Worm (Caenorhabditis elegans) whole organism, young adult: Measurements from ENCODE around the gene spe-45.

ENCODE experiments used
- B0019.2 ChIP-seq: fragments of 200-800 bp; sonication (Bioruptor generic); conservative IDR thresholded peaks from 2 replicates; pipeline ENCODE4 v1.3.6; 2022; ENCODE audit warnings: missing genetic modification reagents, missing genetic modification characterization, missing compliant biosample characterization
- F23B12.7 ChIP-seq: sonication (generic microtip); optimal IDR thresholded peaks from 2 replicates; lab custom pipeline; 2017; ENCODE audit warnings: missing genetic modification characterization, mild to moderate bottlenecking, missing compliant biosample characterization, antibody characterized with exemption, moderate library complexity; ENCODE audit not compliant: insufficient read depth
- F33H1.4 ChIP-seq: fragments of 200-800 bp; sonication (Bioruptor generic); IDR thresholded peaks from 2 replicates; pipeline ENCODE4 v1.3.6; 2022; ENCODE audit warnings: missing genetic modification reagents, missing genetic modification characterization, missing compliant biosample characterization
- F39B2.1 ChIP-seq: fragments of 200-800 bp; sonication (Bioruptor generic); IDR thresholded peaks from 2 replicates; pipeline ENCODE4 v1.3.6; 2022; ENCODE audit warnings: missing genetic modification reagents, missing genetic modification characterization, missing compliant biosample characterization
- F55B11.4 ChIP-seq: sonication (generic microtip); optimal IDR thresholded peaks from 2 replicates; lab custom pipeline; 2016; ENCODE audit warnings: missing compliant biosample characterization, missing genetic modification characterization, borderline replicate concordance; ENCODE audit not compliant: insufficient read depth
- F57A8.1 ChIP-seq: fragments of 200-800 bp; sonication (Bioruptor generic); optimal IDR thresholded peaks from 2 replicates; lab custom pipeline; 2018; ENCODE audit warnings: mild to moderate bottlenecking, missing genetic modification characterization, moderate library complexity, missing compliant biosample characterization
- T26A5.8 ChIP-seq: sonication (generic microtip); optimal IDR thresholded peaks from 2 replicates; lab custom pipeline; 2016; ENCODE audit warnings: missing genetic modification characterization, missing compliant biosample characterization
- Y53G8AR.9 ChIP-seq: fragments of 200-800 bp; sonication (Bioruptor generic); conservative IDR thresholded peaks from 2 replicates; pipeline ENCODE4 v1.3.6; 2022; ENCODE audit warnings: missing genetic modification reagents, missing genetic modification characterization, missing compliant biosample characterization
- Y79H2A.3 ChIP-seq: fragments of 200-800 bp; sonication (Bioruptor generic); conservative IDR thresholded peaks from 2 replicates; pipeline ENCODE4 v1.3.6; 2022; ENCODE audit warnings: missing genetic modification reagents, missing genetic modification characterization, missing compliant biosample characterization
- Y95B8A.8 ChIP-seq: fragments of 200-800 bp; sonication (Bioruptor generic); IDR thresholded peaks from 2 replicates; pipeline ENCODE4 v1.3.6; 2022; ENCODE audit warnings: missing genetic modification reagents, missing genetic modification characterization, missing compliant biosample characterization
- ZK185.1 ChIP-seq: sonication (generic microtip); optimal IDR thresholded peaks from 2 replicates; lab custom pipeline; 2016; ENCODE audit warnings: mild to moderate bottlenecking, missing genetic modification characterization, missing compliant biosample characterization; ENCODE audit not compliant: poor library complexity, severe bottlenecking
- aptf-2 ChIP-seq: fragments of 200-800 bp; sonication (Bioruptor generic); conservative IDR thresholded peaks from 2 replicates; pipeline ENCODE4 v1.3.6; 2022; ENCODE audit warnings: missing genetic modification reagents, missing genetic modification characterization, missing compliant biosample characterization
- aptf-3 ChIP-seq: fragments of 200-800 bp; sonication (Bioruptor generic); IDR thresholded peaks from 2 replicates; pipeline ENCODE4 v1.3.6; 2022; ENCODE audit warnings: missing genetic modification characterization, missing compliant biosample characterization
- attf-6 ChIP-seq: fragments of 200-800 bp; sonication (Bioruptor generic); IDR thresholded peaks from 2 replicates; pipeline ENCODE4 v1.3.6; 2022; ENCODE audit warnings: missing genetic modification reagents, missing genetic modification characterization, missing compliant biosample characterization
- bed-2 ChIP-seq: fragments of 200-800 bp; sonication (Bioruptor generic); IDR thresholded peaks from 2 replicates; pipeline ENCODE4 v1.3.6; 2022; ENCODE audit warnings: missing genetic modification reagents, missing genetic modification characterization, missing compliant biosample characterization
- cebp-1 ChIP-seq, 2 experiments: fragments of 200-800 bp in 1 of 2; sonication (Bioruptor generic) in 1 of 2; sonication (generic microtip) in 1 of 2; IDR thresholded peaks in 1 of 2; optimal IDR thresholded peaks in 1 of 2; 2 replicates each; pipeline versions ENCODE4 v1.3.6 to Lab custom; 2017 to 2022; ENCODE audit warnings: missing compliant biosample characterization in 2 of 2, missing genetic modification characterization in 2 of 2, mild to moderate bottlenecking in 1 of 2, missing genetic modification reagents in 1 of 2, moderate library complexity in 1 of 2
- ceh-100 ChIP-seq: fragments of 200-800 bp; sonication (Bioruptor generic); IDR thresholded peaks from 2 replicates; pipeline ENCODE4 v1.3.6; 2022; ENCODE audit warnings: missing genetic modification reagents, missing genetic modification characterization, missing compliant biosample characterization
- ceh-40 ChIP-seq: fragments of 200-800 bp; sonication (Bioruptor generic); IDR thresholded peaks from 2 replicates; pipeline ENCODE4 v1.3.6; 2022; ENCODE audit warnings: missing genetic modification characterization, missing compliant biosample characterization
- ceh-58 ChIP-seq: fragments of 200-800 bp; sonication (Bioruptor generic); IDR thresholded peaks from 2 replicates; pipeline ENCODE4 v1.3.6; 2022; ENCODE audit warnings: missing genetic modification characterization, missing compliant biosample characterization
- ceh-91 ChIP-seq: fragments of 200-800 bp; sonication (Bioruptor generic); IDR thresholded peaks from 2 replicates; pipeline ENCODE4 v1.3.6; 2022; ENCODE audit warnings: missing genetic modification reagents, missing genetic modification characterization, missing compliant biosample characterization
- die-1 ChIP-seq: sonication (generic microtip); optimal IDR thresholded peaks from 2 replicates; lab custom pipeline; 2016; ENCODE audit warnings: missing genotype, mild to moderate bottlenecking, missing genetic modification characterization, missing compliant biosample characterization
- dpff-1 ChIP-seq: sonication (generic microtip); optimal IDR thresholded peaks from 2 replicates; lab custom pipeline; 2017; ENCODE audit warnings: mild to moderate bottlenecking, missing genetic modification characterization, missing compliant biosample characterization
- egrh-3 ChIP-seq: fragments of 200-800 bp; sonication (Bioruptor generic); IDR thresholded peaks from 2 replicates; pipeline ENCODE4 v1.3.6; 2022; ENCODE audit warnings: missing genetic modification reagents, missing genetic modification characterization, missing compliant biosample characterization
- fkh-3 ChIP-seq: sonication (generic microtip); optimal IDR thresholded peaks from 2 replicates; lab custom pipeline; 2016; ENCODE audit warnings: mild to moderate bottlenecking, missing genetic modification characterization, missing compliant biosample characterization
- gei-17 ChIP-seq: fragments of 200-800 bp; sonication (Bioruptor generic); optimal IDR thresholded peaks from 2 replicates; lab custom pipeline; 2018; ENCODE audit warnings: mild to moderate bottlenecking, missing genetic modification characterization, missing compliant biosample characterization
- hmg-1.2 ChIP-seq: fragments of 200-800 bp; sonication (Bioruptor generic); IDR thresholded peaks from 2 replicates; pipeline ENCODE4 v1.3.6; 2022; ENCODE audit warnings: missing genetic modification reagents, missing genetic modification characterization, missing compliant biosample characterization
- hmg-20 ChIP-seq: fragments of 200-800 bp; sonication (Bioruptor generic); IDR thresholded peaks from 2 replicates; pipeline ENCODE4 v1.3.6; 2022; ENCODE audit warnings: missing genetic modification reagents, missing genetic modification characterization, missing compliant biosample characterization
- lag-1 ChIP-seq: fragments of 200-800 bp; sonication (Bioruptor generic); IDR thresholded peaks from 2 replicates; pipeline ENCODE4 v1.3.6; 2022; ENCODE audit warnings: missing genetic modification reagents, missing genetic modification characterization, missing compliant biosample characterization
- lin-54 ChIP-seq: fragments of 200-800 bp; sonication (Bioruptor generic); optimal IDR thresholded peaks from 2 replicates; lab custom pipeline; 2018; ENCODE audit warnings: mild to moderate bottlenecking, missing genetic modification characterization, missing compliant biosample characterization
- lir-1 ChIP-seq: fragments of 200-800 bp; sonication (Bioruptor generic); conservative IDR thresholded peaks from 2 replicates; pipeline ENCODE4 v1.3.6; 2022; ENCODE audit warnings: missing genetic modification reagents, missing genetic modification characterization, missing compliant biosample characterization
- lsl-1 ChIP-seq: fragments of 200-800 bp; sonication (Bioruptor generic); optimal IDR thresholded peaks from 2 replicates; lab custom pipeline; 2018; ENCODE audit warnings: mild to moderate bottlenecking, missing genetic modification characterization, moderate library complexity, missing compliant biosample characterization
- madf-3 ChIP-seq: fragments of 200-800 bp; sonication (Bioruptor generic); IDR thresholded peaks from 2 replicates; pipeline ENCODE4 v1.3.6; 2022; ENCODE audit warnings: missing genetic modification reagents, missing genetic modification characterization, missing compliant biosample characterization
- mel-28 ChIP-seq: sonication (generic microtip); optimal IDR thresholded peaks from 2 replicates; lab custom pipeline; 2016; ENCODE audit warnings: borderline replicate concordance, mild to moderate bottlenecking, missing genetic modification characterization, missing compliant biosample characterization
- mes-4 ChIP-seq: sonication (generic microtip); optimal IDR thresholded peaks from 2 replicates; lab custom pipeline; 2016; ENCODE audit warnings: missing genotype, missing genetic modification characterization, missing compliant biosample characterization
- nfya-2 ChIP-seq: fragments of 200-800 bp; sonication (Bioruptor generic); IDR thresholded peaks from 2 replicates; pipeline ENCODE4 v1.3.6; 2022; ENCODE audit warnings: missing genetic modification reagents, missing genetic modification characterization, missing compliant biosample characterization
- nhr-120 ChIP-seq: fragments of 200-800 bp; sonication (Bioruptor generic); IDR thresholded peaks from 2 replicates; pipeline ENCODE4 v1.3.6; 2022; ENCODE audit warnings: missing genetic modification characterization, missing compliant biosample characterization
- nhr-80 ChIP-seq: sonication (generic microtip); optimal IDR thresholded peaks from 2 replicates; lab custom pipeline; 2016; ENCODE audit warnings: missing genetic modification characterization, missing compliant biosample characterization
- pbrm-1 ChIP-seq: fragments of 200-800 bp; sonication (Bioruptor generic); IDR thresholded peaks from 2 replicates; pipeline ENCODE4 v1.3.6; 2022; ENCODE audit warnings: missing genetic modification reagents, missing genetic modification characterization, missing compliant biosample characterization
- sdz-38 ChIP-seq: sonication (generic microtip); optimal IDR thresholded peaks from 2 replicates; lab custom pipeline; 2016; ENCODE audit warnings: missing genotype, missing genetic modification characterization, missing compliant biosample characterization
- snpc-1.3 ChIP-seq: sonication (generic microtip); optimal IDR thresholded peaks from 2 replicates; lab custom pipeline; 2017; ENCODE audit warnings: missing genetic modification characterization, mild to moderate bottlenecking, missing compliant biosample characterization, antibody characterized with exemption, moderate library complexity, missing genotype, missing genetic modification reagents; ENCODE audit not compliant: insufficient read depth
- snpc-3.4 ChIP-seq: sonication (generic microtip); optimal IDR thresholded peaks from 2 replicates; lab custom pipeline; 2017; ENCODE audit warnings: missing genetic modification characterization, mild to moderate bottlenecking, missing compliant biosample characterization, antibody characterized with exemption, moderate library complexity, missing genotype, missing genetic modification reagents
- somi-1 ChIP-seq: fragments of 200-800 bp; sonication (Bioruptor generic); optimal IDR thresholded peaks from 2 replicates; lab custom pipeline; 2018; ENCODE audit warnings: mild to moderate bottlenecking, missing genetic modification characterization, missing compliant biosample characterization
- tlf-1 ChIP-seq: fragments of 200-800 bp; sonication (Bioruptor generic); optimal IDR thresholded peaks from 2 replicates; lab custom pipeline; 2018; ENCODE audit warnings: mild to moderate bottlenecking, missing genetic modification characterization, missing compliant biosample characterization
- xnd-1 ChIP-seq: sonication (generic microtip); optimal IDR thresholded peaks from 2 replicates; lab custom pipeline; 2016; ENCODE audit warnings: missing genotype, missing genetic modification reagents, missing genetic modification characterization, missing compliant biosample characterization
- ztf-25 ChIP-seq: fragments of 200-800 bp; sonication (Bioruptor generic); IDR thresholded peaks from 2 replicates; pipeline ENCODE4 v1.3.6; 2022; ENCODE audit warnings: missing genetic modification reagents, missing genetic modification characterization, missing compliant biosample characterization
- ztf-28 ChIP-seq: fragments of 200-800 bp; sonication (Bioruptor generic); IDR thresholded peaks from 2 replicates; pipeline ENCODE4 v1.3.6; 2022; ENCODE audit warnings: missing genetic modification reagents, missing genetic modification characterization, missing compliant biosample characterization

Gene spe-45

ce11 chrIV:12391003-12391637, 1.2 kb upstream of the spe-45 start, which contains the start of the genes rps-23 and dpm-3 (continued):
- no peak for TF ChIP-seq sdz-38 (tag; lab: Kevin White, UChicago)
- TF ChIP-seq ztf-25, result peak; percentile 96
- TF ChIP-seq attf-6, result peak; percentile 86
- peak; percentile 95 for TF ChIP-seq madf-3 (GFP tag; lab: Robert Waterston, UW)
- TF ChIP-seq aptf-3 (GFP tag; lab: Robert Waterston, UW), result no peak
- peak; percentile 77 for TF ChIP-seq Y53G8AR.9 (GFP tag; lab: Robert Waterston, UW)
- peak; percentile 95 for TF ChIP-seq tlf-1
- TF ChIP-seq aptf-2 (GFP tag; lab: Robert Waterston, UW), result peak; percentile 93
- TF ChIP-seq lag-1, result 0 out of 2 replicates have a peak, but pooled peaks have one; percentile 32
- no peak for TF ChIP-seq mes-4 (tag; lab: Kevin White, UChicago)
- peak; percentile 91 for TF ChIP-seq ZK185.1
- TF ChIP-seq lsl-1 (GFP tag; lab: Kevin White, UChicago), result peak; percentile 98
- no peak for TF ChIP-seq die-1
- peak; percentile 85 for TF ChIP-seq egrh-3 (GFP tag; lab: Robert Waterston, UW)
- no peak for TF ChIP-seq F55B11.4 (tag; lab: Kevin White, UChicago)
- TF ChIP-seq F33H1.4 (GFP tag; lab: Robert Waterston, UW), result peak; percentile 98
- TF ChIP-seq ceh-100 (GFP tag; lab: Robert Waterston, UW), result peak; percentile 83
- no peak for TF ChIP-seq F57A8.1
- peak; percentile 95 for TF ChIP-seq ceh-91 (GFP tag; lab: Robert Waterston, UW)
- TF ChIP-seq ztf-28 (GFP tag; lab: Robert Waterston, UW), result peak; percentile 98
- peak; percentile 91 for TF ChIP-seq lin-54
- peak; percentile 93 for TF ChIP-seq F23B12.7
- TF ChIP-seq lir-1 (GFP tag; lab: Robert Waterston, UW), result peak; percentile 87
- TF ChIP-seq xnd-1 (tag; lab: Kevin White, UChicago), result peak; percentile 68
- peak; percentile 34 for TF ChIP-seq gei-17
- TF ChIP-seq dpff-1 (tag; lab: Kevin White, UChicago), result no peak
- peak; percentile 95 for TF ChIP-seq pbrm-1 (GFP tag; lab: Robert Waterston, UW)
- no peak for TF ChIP-seq ceh-58 (GFP tag; lab: Robert Waterston, UW)
- 0 out of 2 replicates have a peak, but pooled peaks have one; percentile 59 for TF ChIP-seq hmg-20 (GFP tag; lab: Robert Waterston, UW)
- TF ChIP-seq fkh-3, result no peak
- peak; percentile 89 for TF ChIP-seq Y79H2A.3 (GFP tag; lab: Robert Waterston, UW)
- TF ChIP-seq T26A5.8 (tag; lab: Kevin White, UChicago), result no peak
- peak; percentile 79 for TF ChIP-seq hmg-1.2 (GFP tag; lab: Robert Waterston, UW)
- peak; percentile 75 for TF ChIP-seq snpc-3.4 (tag; lab: Kevin White, UChicago)
- peak; percentile 81; the same call in 1 of the 2 replicates for TF ChIP-seq F39B2.1 (GFP tag; lab: Robert Waterston, UW)
- TF ChIP-seq bed-2 (GFP tag; lab: Robert Waterston, UW), result peak; percentile 96
- peak; percentile 83 for TF ChIP-seq nhr-80 (tag; lab: Kevin White, UChicago)
- peak; percentile 94 for TF ChIP-seq snpc-1.3
- TF ChIP-seq nhr-120 (GFP tag; lab: Robert Waterston, UW), result 0 out of 2 replicates have a peak, but pooled peaks have one; percentile 62
- peak; percentile 96 for TF ChIP-seq B0019.2 (GFP tag; lab: Robert Waterston, UW)
- peak; percentile 14 for TF ChIP-seq mel-28
- TF ChIP-seq cebp-1 (GFP tag; IDR thresholded peaks at IDR 0.05; lab: Robert Waterston, UW), result peak; percentile 83
- TF ChIP-seq cebp-1 (tag; optimal IDR thresholded peaks at IDR 0.05; lab: Kevin White, UChicago), result peak; percentile 89
- peak; percentile 86 for TF ChIP-seq ceh-40 (GFP tag; lab: Robert Waterston, UW)
- TF ChIP-seq nfya-2 (GFP tag; lab: Robert Waterston, UW), result 0 out of 2 replicates have a peak, but pooled peaks have one; percentile 73
- TF ChIP-seq Y95B8A.8 (GFP tag; lab: Robert Waterston, UW), result peak; percentile 94
- TF ChIP-seq somi-1 (GFP tag; lab: Kevin White, UChicago), result peak; percentile 73
